Fruit fly (Drosophila melanogaster): Measurements from ENCODE around the gene Glut3.

Gene Glut3

DNA sequence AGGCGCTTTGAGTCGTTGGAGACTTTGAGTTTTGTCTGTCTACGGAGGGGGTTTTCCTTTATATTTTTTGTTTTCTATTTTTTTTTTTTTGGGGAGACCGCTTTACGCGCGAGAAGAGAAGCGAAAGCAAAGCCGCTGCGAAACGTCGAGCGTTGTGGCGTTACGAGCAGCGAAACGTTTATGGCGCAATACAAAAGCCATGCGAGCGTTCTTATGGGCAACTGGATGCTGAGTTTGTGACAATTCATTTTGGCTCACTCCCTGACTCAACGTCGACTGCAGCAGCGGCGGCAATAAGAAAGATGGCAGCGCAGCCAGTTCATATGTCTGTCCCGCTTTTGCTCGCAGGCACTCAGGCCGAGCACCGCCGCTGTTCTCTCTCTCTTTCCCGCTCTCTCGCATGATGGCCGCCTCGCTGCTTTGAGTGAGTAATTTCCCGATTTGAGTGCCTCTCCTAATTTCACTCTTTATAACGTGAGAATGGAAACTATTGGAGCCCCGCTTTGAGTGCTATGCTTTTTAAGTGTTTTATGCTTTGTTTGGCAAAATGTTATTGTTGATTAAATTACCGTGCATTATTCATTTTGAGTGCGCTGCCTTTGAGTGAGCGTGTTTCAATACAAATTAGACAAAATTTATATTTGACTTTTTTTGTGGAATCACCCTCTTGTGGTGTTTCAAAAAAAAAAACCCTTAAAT lies 41.9 kb downstream of the Glut3 start, which contains the start of gene abd-A:
TSS of gene abd-A (minus strand) at position 191 of the 699 bp plus-strand sequence.
- TF ChIP-seq CG8478 (optimal IDR thresholded peaks at IDR 0.05) (peak; percentile 29), CTCF (optimal IDR thresholded peaks at IDR 0.05) (peak; percentile 25 to 40)

DNA sequence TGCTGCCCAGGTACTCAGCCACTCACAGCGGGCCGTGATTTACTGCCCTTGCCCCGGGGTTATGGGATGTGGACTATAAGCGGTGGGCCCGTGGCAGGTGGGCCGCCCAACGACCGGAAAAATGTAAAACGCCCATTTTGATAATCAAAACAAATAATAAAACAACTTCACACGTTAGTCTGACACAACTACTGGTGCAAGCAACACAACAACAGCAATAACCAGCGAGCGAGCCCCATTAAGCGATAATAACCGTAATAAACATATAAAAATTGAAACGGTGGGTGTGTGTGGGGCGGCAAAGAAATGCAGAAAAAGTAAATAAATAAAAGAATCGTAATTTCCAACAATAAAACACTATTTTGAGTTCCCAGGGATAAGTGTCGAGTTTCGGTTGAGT lies 43.8 kb downstream of the Glut3 start:
- TF ChIP-seq CTCF (optimal IDR thresholded peaks at IDR 0.05), result no peak
- no peak for TF ChIP-seq CG8478 (optimal IDR thresholded peaks at IDR 0.05)

DNA sequence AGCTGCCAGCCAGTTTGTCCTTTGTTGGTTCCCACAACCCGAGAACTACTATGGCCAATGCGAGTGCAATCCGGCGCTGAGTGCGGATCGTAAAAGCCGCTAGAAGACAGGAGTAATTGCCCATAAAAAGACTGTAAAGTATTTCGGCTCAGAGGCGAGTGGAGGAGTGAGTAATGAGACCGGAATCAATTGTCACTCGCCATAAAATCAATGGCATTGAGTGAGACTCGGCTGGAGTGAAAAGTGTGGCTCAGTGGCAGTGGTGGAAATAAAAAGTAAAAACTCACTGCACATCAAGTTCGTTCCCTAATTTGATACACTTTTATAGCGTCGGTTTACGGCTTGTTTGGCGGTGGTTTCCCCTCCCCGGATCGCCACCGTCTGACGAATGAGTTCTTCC lies 44.9 kb downstream of the Glut3 start:
- TF ChIP-seq CG8478 (optimal IDR thresholded peaks at IDR 0.05) (no peak), CTCF (optimal IDR thresholded peaks at IDR 0.05) (no peak)

DNA sequence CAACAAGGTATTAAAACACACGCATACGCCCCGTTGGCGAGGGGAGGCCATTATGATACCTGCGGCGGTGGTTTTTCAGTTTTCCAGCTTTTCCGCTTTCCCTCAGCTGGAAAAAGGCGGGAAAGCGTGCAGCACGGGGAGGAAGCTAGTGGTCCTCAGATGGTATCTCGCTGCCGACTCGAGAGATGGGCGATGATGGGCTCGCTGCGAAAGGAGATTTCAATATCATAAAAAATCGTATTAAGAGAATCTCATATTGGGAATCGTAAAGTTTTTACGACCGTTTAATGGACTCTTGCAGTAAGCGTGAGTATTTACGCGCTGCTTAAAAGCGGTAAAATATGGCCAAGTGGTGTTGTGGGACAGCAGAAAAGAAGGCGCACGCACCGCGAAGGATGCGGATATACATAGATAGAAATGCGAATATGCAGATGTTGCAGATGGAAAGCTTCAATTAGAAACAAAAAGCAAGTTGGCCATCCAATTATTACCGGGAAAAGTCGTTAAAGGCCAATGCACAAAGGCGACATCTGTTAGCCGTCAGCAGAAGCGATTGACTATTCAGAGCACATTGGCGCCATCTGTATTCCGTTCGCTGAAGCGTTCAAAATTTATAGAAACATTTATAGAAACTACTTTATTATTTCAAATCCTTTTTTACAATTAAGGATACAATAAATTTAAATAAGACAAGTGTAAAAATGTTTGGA lies 46.3 kb downstream of the Glut3 start:
- no peak for TF ChIP-seq CG8478 (optimal IDR thresholded peaks at IDR 0.05)
- peak; percentile 94 to 95 for TF ChIP-seq CTCF (optimal IDR thresholded peaks at IDR 0.05)

dm6 chr3R:16836021-16836420 lies 47.9 kb downstream of the Glut3 start:
- TF ChIP-seq CG8478 (optimal IDR thresholded peaks at IDR 0.05), result no peak
- no peak for TF ChIP-seq CTCF (optimal IDR thresholded peaks at IDR 0.05)

DNA sequence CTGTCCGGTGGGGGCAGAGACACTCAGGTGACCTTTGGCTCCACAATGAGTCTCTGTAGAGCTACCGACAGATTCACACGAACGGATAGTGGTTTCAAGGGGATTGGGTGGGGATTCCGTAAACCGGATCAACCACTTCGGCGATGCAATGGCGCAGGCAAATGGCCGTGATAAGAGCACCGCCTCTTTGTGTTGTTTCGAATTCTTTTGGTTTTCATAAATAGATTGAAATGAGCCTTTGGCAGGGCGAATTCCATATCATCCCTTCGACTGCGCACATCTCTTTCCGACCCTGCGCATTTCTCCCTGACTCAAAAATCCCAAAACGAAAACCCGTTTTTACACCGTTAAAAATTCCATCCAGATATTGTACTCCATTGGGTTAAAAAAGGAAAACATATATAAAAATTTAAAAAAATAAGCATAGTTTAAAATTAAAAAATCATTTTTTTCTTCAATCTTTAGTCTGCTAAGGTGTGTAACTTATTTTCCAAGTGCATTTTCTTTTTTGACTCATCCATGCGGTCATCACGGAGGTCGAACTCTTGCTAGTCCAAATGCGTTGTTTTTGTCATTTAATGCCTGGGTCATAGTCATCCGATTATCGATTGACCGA lies 49.6 kb downstream of the Glut3 start:
- no peak for TF ChIP-seq CG8478 (optimal IDR thresholded peaks at IDR 0.05)
- TF ChIP-seq CTCF (optimal IDR thresholded peaks at IDR 0.05), result no peak
